Worm (Caenorhabditis elegans) whole organism, L2 larva: ENCODE measurements around the gene F53H1.4.

Experiments used
- ama-1 ChIP-seq: fragments of 150-350 bp; optimal IDR thresholded peaks from 2 replicates; lab custom pipeline; 2018; ENCODE audit warnings: inconsistent platforms
- lin-11 ChIP-seq: fragments of 150-350 bp; sonication (generic microtip); optimal IDR thresholded peaks from 2 replicates; lab custom pipeline; 2014; ENCODE audit warnings: missing biosample characterization, missing genetic modification characterization, inconsistent platforms, mixed read lengths
- lin-13 ChIP-seq: fragments of 150-350 bp; optimal IDR thresholded peaks from 2 replicates; lab custom pipeline; 2014; ENCODE audit warnings: missing biosample characterization, missing genetic modification reagents, missing genetic modification characterization
- lsy-2 ChIP-seq, 2 experiments: fragments of 150-350 bp in 1 of 2; sonication (generic microtip) in 1 of 2; optimal IDR thresholded peaks; 2 replicates each; lab custom pipeline; 2014 to 2017; ENCODE audit warnings: missing biosample characterization in 2 of 2, missing genetic modification characterization in 2 of 2
- nhr-237 ChIP-seq: fragments of 150-350 bp; optimal IDR thresholded peaks from 2 replicates; lab custom pipeline; 2014; ENCODE audit warnings: missing biosample characterization, missing genetic modification characterization
- skn-1 ChIP-seq: sonication (generic microtip); optimal IDR thresholded peaks from 2 replicates; lab custom pipeline; 2017; ENCODE audit warnings: missing biosample characterization, missing genetic modification characterization
- sma-3 ChIP-seq: sonication (generic microtip); optimal IDR thresholded peaks from 2 replicates; lab custom pipeline; 2016; ENCODE audit warnings: missing genetic modification reagents, missing genetic modification characterization, missing compliant biosample characterization
- sma-9 ChIP-seq, 2 experiments: fragments of 150-350 bp in 1 of 2; sonication (generic microtip) in 1 of 2; optimal IDR thresholded peaks; 2 replicates each; lab custom pipeline; 2014 to 2016; ENCODE audit warnings: missing genetic modification characterization in 2 of 2, mild to moderate bottlenecking in 1 of 2, missing biosample characterization in 1 of 2, missing compliant biosample characterization in 1 of 2, missing genetic modification reagents in 1 of 2, moderate library complexity in 1 of 2
- ztf-11 ChIP-seq: sonication (generic microtip); optimal IDR thresholded peaks from 2 replicates; lab custom pipeline; 2017; ENCODE audit warnings: missing biosample characterization, missing genetic modification characterization

DNA sequence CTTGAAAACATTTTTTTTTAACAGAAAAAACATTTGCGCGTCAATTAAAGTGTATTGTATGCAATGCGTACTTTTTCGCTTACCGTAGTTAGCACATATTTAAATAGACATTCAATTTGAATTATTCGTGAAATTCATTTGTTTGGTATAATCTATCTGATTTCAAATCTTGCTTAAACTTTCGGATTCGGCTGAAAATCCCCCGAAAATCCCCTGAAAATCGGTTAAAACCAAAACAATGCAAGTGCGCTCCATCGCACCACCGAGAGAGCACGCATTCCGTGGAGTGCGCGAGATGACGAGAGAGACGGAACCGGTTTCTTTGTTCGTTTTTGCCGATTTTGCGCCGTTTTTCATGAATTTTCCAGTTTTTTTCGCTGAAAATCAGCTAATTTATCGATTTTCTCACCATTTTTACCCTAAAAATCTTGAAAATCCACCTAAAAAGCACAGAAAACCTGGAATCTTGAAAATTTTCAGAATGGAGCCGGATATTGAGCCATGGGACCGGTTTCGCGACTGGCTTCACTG lies 18.8 kb downstream of the F53H1.4 start, which contains the start of gene F53H1.3:
- no peak for TF ChIP-seq sma-9 (GFP tag; optimal IDR thresholded peaks at IDR 0.05; lab: Kevin White, UChicago)
- no peak for TF ChIP-seq sma-9 (tag; optimal IDR thresholded peaks at IDR 0.05; lab: Kevin White, UChicago)
- TF ChIP-seq ztf-11 (tag; lab: Kevin White, UChicago): no peak
- TF ChIP-seq sma-3 (GFP tag; lab: Kevin White, UChicago): no peak
- TF ChIP-seq skn-1 (tag; lab: Kevin White, UChicago): no peak
- TF ChIP-seq lin-13: peak; percentile 53
- no peak for TF ChIP-seq nhr-237 (tag; lab: Kevin White, UChicago)
- TF ChIP-seq lin-11: no peak
- no peak for TF ChIP-seq ama-1 (lab: Kevin White, UChicago)
- TF ChIP-seq lsy-2 (tag; optimal IDR thresholded peaks at IDR 0.05; lab: Kevin White, UChicago): peak in 1 of 2 experiments; percentile 84
